Fruit fly (Drosophila melanogaster) whole organism: ENCODE results near the gene CG42613.

Source experiments
- EcR ChIP-seq, 2 experiments: fragments of >200 bp; optimal IDR thresholded peaks; 2 replicates each; lab custom pipeline; 2017; ENCODE audit warnings: missing biosample characterization in 2 of 2, missing genetic modification characterization in 2 of 2, missing genetic modification reagents in 2 of 2
- pan ChIP-seq: fragments of >200 bp; optimal IDR thresholded peaks from 2 replicates; lab custom pipeline; 2017
- psq ChIP-seq: fragments of >200 bp; optimal IDR thresholded peaks from 2 replicates; lab custom pipeline; 2017

DNA sequence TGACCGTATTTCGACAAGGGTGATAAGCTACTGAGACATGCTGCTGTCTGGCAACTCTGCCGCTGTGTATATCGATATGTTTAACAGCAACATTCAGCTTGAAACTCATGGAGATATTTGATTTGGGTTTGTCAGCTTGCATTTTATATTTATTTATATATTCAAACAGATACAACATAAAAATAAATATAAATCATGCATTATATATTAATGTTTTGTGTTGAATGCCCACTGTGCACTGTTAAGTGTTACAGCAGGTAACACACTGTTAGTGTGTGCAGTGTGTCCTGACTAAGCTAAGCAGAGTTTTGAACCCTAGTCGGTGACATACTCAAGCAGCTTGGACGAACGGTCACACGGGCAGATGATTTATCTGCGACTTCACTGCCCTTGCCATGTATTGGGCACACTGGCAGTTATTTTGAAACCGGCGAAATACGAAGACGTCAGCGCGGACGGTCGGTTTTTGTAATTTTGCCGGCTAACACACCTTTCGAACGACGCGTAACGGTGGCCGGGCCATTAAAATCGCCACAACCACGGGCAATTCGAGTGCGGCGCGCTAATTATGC, 54.7 kb downstream of the CG42613 start, which contains the start of the genes snRNP-U1-C and gukh:
- TF ChIP-seq psq (lab: Kevin White, UChicago) (no peak), EcR (GFP tag; optimal IDR thresholded peaks at IDR 0.05; lab: Kevin White, UChicago) (no peak), pan (lab: Kevin White, UChicago) (no peak)
